Worm (Caenorhabditis elegans) whole organism, late embryonic: ENCODE data around the gene B0361.3.

Source experiments
- K02D7.2 ChIP-seq: sonication (generic microtip); optimal IDR thresholded peaks from 2 replicates; lab custom pipeline; 2017; ENCODE audit warnings: mild to moderate bottlenecking, missing genetic modification characterization, missing compliant biosample characterization
- ceh-48 ChIP-seq: sonication (generic microtip); optimal IDR thresholded peaks from 2 replicates; lab custom pipeline; 2016; ENCODE audit warnings: missing genetic modification characterization, inconsistent platforms, missing compliant biosample characterization
- che-1 ChIP-seq: sonication (generic microtip); optimal IDR thresholded peaks from 2 replicates; lab custom pipeline; 2016; ENCODE audit warnings: mild to moderate bottlenecking, missing genetic modification characterization, missing compliant biosample characterization
- dmd-4 ChIP-seq: sonication (generic microtip); optimal IDR thresholded peaks from 2 replicates; lab custom pipeline; 2016; ENCODE audit warnings: borderline replicate concordance, missing genetic modification characterization, missing compliant biosample characterization
- fkh-10 ChIP-seq: fragments of 150-350 bp; optimal IDR thresholded peaks from 2 replicates; lab custom pipeline; 2014; ENCODE audit warnings: missing biosample characterization, missing genetic modification reagents, missing genetic modification characterization
- mec-3 ChIP-seq: sonication (generic microtip); optimal IDR thresholded peaks from 2 replicates; lab custom pipeline; 2016; ENCODE audit warnings: borderline replicate concordance, missing genetic modification characterization, missing compliant biosample characterization
- pha-4 ChIP-seq: fragments of 150-350 bp; optimal IDR thresholded peaks from 2 replicates; lab custom pipeline; 2018; ENCODE audit warnings: missing biosample characterization, missing genetic modification reagents, missing genetic modification characterization
- tbx-2 ChIP-seq: sonication (generic microtip); optimal IDR thresholded peaks from 2 replicates; lab custom pipeline; 2016; ENCODE audit warnings: missing genetic modification characterization, missing compliant biosample characterization

DNA sequence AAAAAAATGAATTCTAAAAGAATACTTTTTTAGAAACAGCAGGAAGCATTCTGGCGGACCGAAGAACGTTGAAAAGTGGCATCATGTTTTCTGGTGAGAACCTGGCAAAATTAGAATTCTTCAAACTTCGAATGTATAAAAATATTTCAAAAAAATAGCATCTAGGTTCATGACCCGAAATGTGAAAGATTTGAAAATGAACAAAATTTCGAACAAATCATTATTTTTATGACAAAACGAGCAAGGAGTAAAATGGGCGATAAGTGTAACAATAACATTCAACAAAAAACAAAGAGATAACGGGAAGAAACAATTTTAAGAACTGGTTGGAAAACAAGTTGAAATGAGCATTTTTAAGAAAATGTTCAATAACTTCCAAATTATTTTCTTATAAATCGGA, 6.0 kb upstream of the B0361.3 start, which contains the start of gene psd-1:
- TF ChIP-seq che-1 (tag; lab: Kevin White, UChicago), result no peak
- no peak for TF ChIP-seq pha-4 (tag; lab: Kevin White, UChicago)
- TF ChIP-seq mec-3, result no peak
- no peak for TF ChIP-seq fkh-10 (GFP tag; lab: Kevin White, UChicago)
- TF ChIP-seq K02D7.2 (tag; lab: Kevin White, UChicago), result no peak
- no peak for TF ChIP-seq ceh-48 (tag; lab: Kevin White, UChicago)
- TF ChIP-seq dmd-4 (tag; lab: Kevin White, UChicago), result no peak
- TF ChIP-seq tbx-2 (tag; lab: Kevin White, UChicago), result no peak
